Worm (Caenorhabditis elegans) whole organism, L4 larva: Measurements from ENCODE around the gene vha-17.

Experiments
- F26F4.8 ChIP-seq: fragments of 200-800 bp; sonication (Bioruptor generic); conservative IDR thresholded peaks from 2 replicates; pipeline ENCODE4 v1.3.6; 2022; ENCODE audit warnings: missing genetic modification characterization, missing compliant biosample characterization
- F44E2.7 ChIP-seq: fragments of 200-800 bp; sonication (Bioruptor generic); IDR thresholded peaks from 2 replicates; pipeline ENCODE4 v2.1.2; 2022; ENCODE audit warnings: missing genetic modification characterization, missing compliant biosample characterization
- F49E8.2 ChIP-seq: sonication (generic microtip); optimal IDR thresholded peaks from 2 replicates; lab custom pipeline; 2016; ENCODE audit warnings: missing compliant biosample characterization, mild to moderate bottlenecking, missing genetic modification characterization, borderline replicate concordance
- T26A8.4 ChIP-seq: fragments of 200-800 bp; sonication (Bioruptor generic); IDR thresholded peaks from 2 replicates; pipeline ENCODE4 v1.3.6; 2022; ENCODE audit warnings: missing genetic modification characterization, missing compliant biosample characterization
- Y105C5A.15 ChIP-seq: fragments of 200-800 bp; sonication (Bioruptor generic); IDR thresholded peaks from 2 replicates; pipeline ENCODE4 v1.3.6; 2022; ENCODE audit warnings: missing genetic modification characterization, missing compliant biosample characterization
- Y48G9A.11 ChIP-seq: fragments of 200-800 bp; sonication (Bioruptor generic); IDR thresholded peaks from 2 replicates; pipeline ENCODE4 v1.3.6; 2022; ENCODE audit warnings: missing genetic modification reagents, missing genetic modification characterization, missing compliant biosample characterization
- ZK337.2 ChIP-seq: fragments of 200-800 bp; sonication (Bioruptor generic); IDR thresholded peaks from 2 replicates; pipeline ENCODE4 v1.3.6; 2022; ENCODE audit warnings: missing genetic modification reagents, missing genetic modification characterization, missing compliant biosample characterization
- aha-1 ChIP-seq: fragments of 150-350 bp; peaks from one replicate; lab custom pipeline; 2014; ENCODE audit warnings: missing biosample characterization, missing genetic modification characterization
- ama-1 ChIP-seq: fragments of 150-350 bp; optimal IDR thresholded peaks from 2 replicates; lab custom pipeline; 2014; ENCODE audit warnings: inconsistent platforms, mixed read lengths
- arid-1 ChIP-seq: fragments of 200-800 bp; sonication (Bioruptor generic); conservative IDR thresholded peaks from 2 replicates; pipeline ENCODE4 v1.3.6; 2022; ENCODE audit warnings: missing genetic modification reagents, missing genetic modification characterization, missing compliant biosample characterization
- ceh-20 ChIP-seq: fragments of 200-800 bp; sonication (Bioruptor generic); IDR thresholded peaks from 2 replicates; pipeline ENCODE4 v1.3.6; 2022; ENCODE audit warnings: missing genetic modification reagents, missing genetic modification characterization, missing compliant biosample characterization
- ceh-28 ChIP-seq: fragments of 150-350 bp; optimal IDR thresholded peaks from 2 replicates; lab custom pipeline; 2014; ENCODE audit warnings: missing biosample characterization, missing genetic modification reagents, missing genetic modification characterization
- ceh-82 ChIP-seq: sonication (generic microtip); optimal IDR thresholded peaks from 2 replicates; lab custom pipeline; 2017; ENCODE audit warnings: missing biosample characterization, missing genetic modification characterization
- daf-16 ChIP-seq, 3 experiments: sonication (generic microtip); optimal IDR thresholded peaks; 2 replicates each; lab custom pipeline; 2016 to 2017; ENCODE audit warnings: missing genetic modification characterization in 3 of 3, missing genetic modification reagents in 3 of 3, mild to moderate bottlenecking in 2 of 3, missing compliant biosample characterization in 2 of 3, missing biosample characterization in 1 of 3, moderate library complexity in 1 of 3
- dmd-6 ChIP-seq: fragments of 200-800 bp; sonication (Bioruptor generic); IDR thresholded peaks from 2 replicates; pipeline ENCODE4 v1.3.6; 2022; ENCODE audit warnings: missing genetic modification reagents, missing genetic modification characterization, missing compliant biosample characterization
- dmd-9 ChIP-seq: fragments of 200-800 bp; sonication (Bioruptor generic); IDR thresholded peaks from 2 replicates; pipeline ENCODE4 v1.3.6; 2022; ENCODE audit warnings: missing genetic modification reagents, missing genetic modification characterization, missing compliant biosample characterization
- dpl-1 ChIP-seq: fragments of 150-350 bp; optimal IDR thresholded peaks from 2 replicates; lab custom pipeline; 2014; ENCODE audit warnings: missing biosample characterization, missing genetic modification reagents, missing genetic modification characterization
- fkh-10 ChIP-seq: fragments of 150-350 bp; optimal IDR thresholded peaks from 2 replicates; lab custom pipeline; 2014; ENCODE audit warnings: missing biosample characterization, missing genetic modification reagents, missing genetic modification characterization
- gei-8 ChIP-seq: fragments of 200-800 bp; sonication (Bioruptor generic); optimal IDR thresholded peaks from 2 replicates; lab custom pipeline; 2018; ENCODE audit warnings: mild to moderate bottlenecking, missing genetic modification characterization, missing compliant biosample characterization
- hif-1 ChIP-seq, 2 experiments: sonication (generic microtip); optimal IDR thresholded peaks; 2 replicates each; lab custom pipeline; 2016 to 2017; ENCODE audit warnings: missing compliant biosample characterization in 2 of 2, missing genetic modification characterization in 2 of 2, missing genetic modification reagents in 2 of 2, missing genotype in 2 of 2, mild to moderate bottlenecking in 1 of 2
- hlh-11 ChIP-seq: fragments of 200-800 bp; sonication (Bioruptor generic); optimal IDR thresholded peaks from 2 replicates; lab custom pipeline; 2018; ENCODE audit warnings: mild to moderate bottlenecking, missing genetic modification characterization, missing compliant biosample characterization
- lim-7 ChIP-seq: fragments of 200-800 bp; sonication (Bioruptor generic); IDR thresholded peaks from 2 replicates; pipeline ENCODE4 v1.3.6; 2022; ENCODE audit warnings: missing genetic modification characterization, missing compliant biosample characterization
- lin-13 ChIP-seq: fragments of 150-350 bp; optimal IDR thresholded peaks from 2 replicates; lab custom pipeline; 2014; ENCODE audit warnings: missing biosample characterization, missing genetic modification reagents, missing genetic modification characterization
- lin-38 ChIP-seq: fragments of 200-800 bp; sonication (Bioruptor generic); IDR thresholded peaks from 2 replicates; pipeline ENCODE4 v1.3.6; 2022; ENCODE audit warnings: missing genetic modification reagents, missing genetic modification characterization, missing compliant biosample characterization
- lin-39 ChIP-seq: fragments of 150-350 bp; optimal IDR thresholded peaks from 2 replicates; lab custom pipeline; 2014; ENCODE audit warnings: missing biosample characterization, missing genetic modification reagents, missing genetic modification characterization
- lir-3 ChIP-seq: sonication (generic microtip); optimal IDR thresholded peaks from 2 replicates; lab custom pipeline; 2016; ENCODE audit warnings: mild to moderate bottlenecking, missing genetic modification characterization, missing compliant biosample characterization
- nhr-102 ChIP-seq: sonication (generic microtip); optimal IDR thresholded peaks from 2 replicates; lab custom pipeline; 2016; ENCODE audit warnings: mild to moderate bottlenecking, missing genetic modification characterization, moderate library complexity, missing compliant biosample characterization
- nhr-111 ChIP-seq: fragments of 200-800 bp; sonication (Bioruptor generic); optimal IDR thresholded peaks from 2 replicates; lab custom pipeline; 2018; ENCODE audit warnings: mild to moderate bottlenecking, missing genetic modification characterization, missing compliant biosample characterization
- nhr-41 ChIP-seq: fragments of 200-800 bp; sonication (Bioruptor generic); IDR thresholded peaks from 2 replicates; pipeline ENCODE4 v1.3.6; 2022; ENCODE audit warnings: missing genetic modification reagents, missing genetic modification characterization, missing compliant biosample characterization
- nhr-42 ChIP-seq: fragments of 200-800 bp; sonication (Bioruptor generic); IDR thresholded peaks from 2 replicates; pipeline ENCODE4 v1.3.6; 2022; ENCODE audit warnings: missing genetic modification characterization, missing compliant biosample characterization
- nhr-76 ChIP-seq: fragments of 150-350 bp; optimal IDR thresholded peaks from 2 replicates; lab custom pipeline; 2014; ENCODE audit warnings: missing biosample characterization, missing genetic modification characterization
- nhr-77 ChIP-seq: fragments of 150-350 bp; optimal IDR thresholded peaks from 2 replicates; lab custom pipeline; 2014; ENCODE audit warnings: missing biosample characterization, missing genetic modification characterization
- pha-4 ChIP-seq, 2 experiments: fragments of 150-350 bp in 1 of 2; fragments of 200-800 bp in 1 of 2; sonication (Bioruptor generic) in 1 of 2; IDR thresholded peaks in 1 of 2; optimal IDR thresholded peaks in 1 of 2; 2 replicates each; pipeline versions ENCODE4 v1.3.6 to Lab custom; 2014 to 2022; ENCODE audit warnings: missing genetic modification characterization in 2 of 2, missing genetic modification reagents in 2 of 2, missing biosample characterization in 1 of 2, missing compliant biosample characterization in 1 of 2
- skn-1 ChIP-seq: fragments of 150-350 bp; optimal IDR thresholded peaks from 2 replicates; lab custom pipeline; 2014; ENCODE audit warnings: missing biosample characterization, missing genetic modification characterization
- snpc-1.2 ChIP-seq: fragments of 200-800 bp; sonication (Bioruptor generic); IDR thresholded peaks from 2 replicates; pipeline ENCODE4 v1.3.6; 2022; ENCODE audit warnings: missing genetic modification reagents, missing genetic modification characterization, missing compliant biosample characterization
- snpc-4 ChIP-seq: fragments of 150-350 bp; optimal IDR thresholded peaks from 2 replicates; lab custom pipeline; 2014; ENCODE audit warnings: missing biosample characterization, missing genetic modification characterization
- spr-1 ChIP-seq: sonication (generic microtip); optimal IDR thresholded peaks from 2 replicates; lab custom pipeline; 2016; ENCODE audit warnings: mild to moderate bottlenecking, missing genetic modification characterization, missing compliant biosample characterization
- unc-62 ChIP-seq, 3 experiments: fragments of 150-350 bp in 1 of 3; sonication (generic microtip); optimal IDR thresholded peaks in 2 of 3; peaks in 1 of 3; 1 replicate in 1 of 3; 2 replicates in 2 of 3; lab custom pipeline; 2014 to 2017; ENCODE audit warnings: missing biosample characterization in 3 of 3, missing genetic modification characterization in 3 of 3, missing genetic modification reagents in 3 of 3, missing genotype in 1 of 3
- zip-11 ChIP-seq: fragments of 200-800 bp; sonication (Bioruptor generic); IDR thresholded peaks from 2 replicates; pipeline ENCODE4 v1.3.6; 2022; ENCODE audit warnings: missing genetic modification characterization, missing compliant biosample characterization
- zip-2 ChIP-seq: fragments of 150-350 bp; optimal IDR thresholded peaks from 2 replicates; lab custom pipeline; 2014; ENCODE audit warnings: missing biosample characterization, missing genetic modification characterization
- ztf-11 ChIP-seq: fragments of 150-350 bp; optimal IDR thresholded peaks from 2 replicates; lab custom pipeline; 2014; ENCODE audit warnings: missing biosample characterization, missing genetic modification characterization

The vha-17 gene

ce11 chrIV:9316068-9316681 lies 5.4 kb upstream of the vha-17 start, which contains the start of the genes F49C12.9 and rpn-7 (continued):
- peak; percentile 19 for TF ChIP-seq fkh-10 (GFP tag; lab: Kevin White, UChicago)

- no peak for TF ChIP-seq nhr-111
- TF ChIP-seq aha-1 (tag; lab: Kevin White, UChicago), result peak; percentile 75
- TF ChIP-seq snpc-4 (tag; lab: Kevin White, UChicago), result no peak
- TF ChIP-seq hif-1 (tag; optimal IDR thresholded peaks at IDR 0.05; lab: Kevin White, UChicago), result no peak
- no peak for TF ChIP-seq zip-2 (tag; lab: Kevin White, UChicago)
- TF ChIP-seq lin-38, result peak; percentile 55
- no peak for TF ChIP-seq ceh-82 (tag; lab: Kevin White, UChicago)
- TF ChIP-seq arid-1 (GFP tag; lab: Robert Waterston, UW), result no peak
- TF ChIP-seq zip-11 (GFP tag; lab: Robert Waterston, UW), result no peak
- no peak for TF ChIP-seq ztf-11
Observed at ce11 chrIV:9318147-9318546, 3.5 kb upstream of the vha-17 start.

ce11 chrIV:9319080-9319479 lies 2.5 kb upstream of the vha-17 start, which contains the start of the genes F49C12.11 and nemt-1:
TSS of gene F49C12.11 (plus strand) at chrIV:9319380.
TSS of gene nemt-1 (minus strand) at chrIV:9319439.
- TF ChIP-seq skn-1 (no peak), snpc-1.2 (GFP tag; lab: Robert Waterston, UW) (no peak), ceh-20 (GFP tag; lab: Robert Waterston, UW) (no peak), nhr-76 (no peak)

DNA sequence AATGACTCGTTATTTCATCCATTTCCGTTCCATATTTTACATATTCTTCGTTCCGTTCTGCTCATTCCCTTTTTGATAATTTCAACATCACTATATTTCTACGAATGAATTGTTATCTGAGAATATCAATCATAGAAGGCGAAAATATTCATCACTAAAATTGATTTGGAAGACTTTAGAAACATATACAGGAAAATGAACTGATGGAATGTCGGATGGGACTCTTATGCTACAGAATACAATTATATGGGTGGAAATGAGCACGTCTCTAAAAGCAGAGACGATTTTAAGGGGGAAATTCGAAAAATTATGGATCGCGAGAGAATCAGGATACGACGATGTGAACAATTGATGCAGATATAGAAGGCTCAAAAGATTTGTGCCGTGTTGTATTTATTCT lies 1.6 kb upstream of the vha-17 start:
- TF ChIP-seq daf-16 (GFP tag; optimal IDR thresholded peaks at IDR 0.05; lab: Kevin White, UChicago) (no peak), daf-16 (tag; optimal IDR thresholded peaks at IDR 0.05; lab: Kevin White, UChicago) (peak; percentile 18), T26A8.4 (GFP tag; lab: Robert Waterston, UW) (no peak), lin-39 (no peak), gei-8 (peak; percentile 30), Y105C5A.15 (0 out of 2 replicates have a peak, but pooled peaks have one; percentile 40), unc-62 (GFP tag; optimal IDR thresholded peaks at IDR 0.05 in 1 of 2; lab: Kevin White, UChicago) (peak in 1 of 2 experiments; percentile 51), unc-62 (tag; optimal IDR thresholded peaks at IDR 0.05; lab: Kevin White, UChicago) (no peak), hlh-11 (tag; lab: Kevin White, UChicago) (no peak), arid-1 (GFP tag; lab: Robert Waterston, UW) (0 out of 2 replicates have a peak, but pooled peaks have one; percentile 41), nhr-102 (no peak), ama-1 (peak; percentile 31), Y48G9A.11 (GFP tag; lab: Robert Waterston, UW) (0 out of 2 replicates have a peak, but pooled peaks have one; percentile 30)

DNA sequence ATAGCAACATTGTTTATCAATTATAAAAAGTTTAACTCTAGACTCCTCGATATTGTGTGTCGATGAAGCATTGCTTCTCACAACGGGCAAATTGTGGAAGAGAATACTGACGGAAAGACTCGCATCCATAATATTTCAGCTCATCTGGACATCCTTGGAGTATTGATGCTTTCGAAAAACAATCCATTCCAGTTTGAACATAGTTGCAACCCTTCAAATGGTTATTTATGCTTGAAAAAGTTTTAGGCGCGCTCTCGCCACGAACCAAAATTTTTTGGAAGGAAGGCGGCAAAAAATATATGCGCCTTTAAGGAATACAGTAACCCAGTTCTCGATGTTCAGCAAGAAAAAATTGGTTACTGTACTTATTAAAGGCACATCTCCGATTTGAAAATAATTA lies 888 bp downstream of the vha-17 start:
- TF ChIP-seq dpl-1 (GFP tag; lab: Kevin White, UChicago) (no peak), ceh-28 (no peak), lim-7 (no peak), lir-3 (tag; lab: Kevin White, UChicago) (no peak), ZK337.2 (GFP tag; lab: Robert Waterston, UW) (no peak), dmd-9 (GFP tag; lab: Robert Waterston, UW) (no peak), pha-4 (GFP tag; IDR thresholded peaks at IDR 0.05; lab: Robert Waterston, UW) (no peak), pha-4 (tag; optimal IDR thresholded peaks at IDR 0.05; lab: Kevin White, UChicago) (no peak), dmd-6 (GFP tag; lab: Robert Waterston, UW) (no peak), snpc-4 (tag; lab: Kevin White, UChicago) (no peak), T26A8.4 (GFP tag; lab: Robert Waterston, UW) (peak; percentile 54; the same call in 1 of the 2 replicates), hlh-11 (tag; lab: Kevin White, UChicago) (no peak), arid-1 (GFP tag; lab: Robert Waterston, UW) (0 out of 2 replicates have a peak, but pooled peaks have one; percentile 10), F44E2.7 (no peak), nhr-41 (no peak), ceh-20 (GFP tag; lab: Robert Waterston, UW) (no peak), ceh-82 (tag; lab: Kevin White, UChicago) (no peak), spr-1 (tag; lab: Kevin White, UChicago) (no peak), nhr-42 (GFP tag; lab: Robert Waterston, UW) (0 out of 2 replicates have a peak, but pooled peaks have one; percentile 12), aha-1 (tag; lab: Kevin White, UChicago) (no peak), F26F4.8 (GFP tag; lab: Robert Waterston, UW) (no peak), ama-1 (peak; percentile 6), nhr-77 (no peak), lin-13 (GFP tag; lab: Kevin White, UChicago) (no peak), nhr-102 (peak; percentile 25), F49E8.2 (tag; lab: Kevin White, UChicago) (no peak)
